Fruit fly (Drosophila melanogaster) whole organism: ENCODE results near the gene CG14518.

Experiments
- CG8478 ChIP-seq: fragments of >200 bp; optimal IDR thresholded peaks from 2 replicates; lab custom pipeline; 2018; ENCODE audit warnings: inconsistent platforms
- usp ChIP-seq: fragments of >200 bp; optimal IDR thresholded peaks from 2 replicates; lab custom pipeline; 2017; ENCODE audit warnings: missing biosample characterization, missing genetic modification characterization, mixed read lengths

- TF ChIP-seq usp, result no peak
- no peak for TF ChIP-seq CG8478
These were observed 30.9 kb downstream of the CG14518 start, which contains the start of gene Sirt7 for dm6 chr3R:29055710-29056109.
